Fruit fly (Drosophila melanogaster) whole organism: ENCODE results near the gene SdhD.

Source experiments
- CG8478 ChIP-seq: fragments of >200 bp; optimal IDR thresholded peaks from 2 replicates; lab custom pipeline; 2018; ENCODE audit warnings: inconsistent platforms
- EcR ChIP-seq, 2 experiments: fragments of >200 bp; optimal IDR thresholded peaks; 2 replicates each; lab custom pipeline; 2017; ENCODE audit warnings: missing biosample characterization in 2 of 2, missing genetic modification characterization in 2 of 2, missing genetic modification reagents in 2 of 2
- pan ChIP-seq: fragments of >200 bp; optimal IDR thresholded peaks from 2 replicates; lab custom pipeline; 2017
- usp ChIP-seq: fragments of >200 bp; optimal IDR thresholded peaks from 2 replicates; lab custom pipeline; 2017; ENCODE audit warnings: missing biosample characterization, missing genetic modification characterization, mixed read lengths

- TF ChIP-seq usp (GFP tag; lab: Kevin White, UChicago) (no peak), CG8478 (lab: Kevin White, UChicago) (no peak), EcR (GFP tag; optimal IDR thresholded peaks at IDR 0.05; lab: Kevin White, UChicago) (no peak), pan (lab: Kevin White, UChicago) (no peak)
Measured at dm6 chr3R:23783403-23783757, 23.0 kb upstream of the SdhD start.
